Worm (Caenorhabditis elegans) whole organism, L4/young adult: Measurements from ENCODE around the gene M03E7.3.
"Not testable (repeated sequence)": the region's sequence is repeated elsewhere in the genome, so short reads cannot be mapped to it uniquely, and the experiment has no call there.

Source experiments
- W03F9.2 ChIP-seq: fragments of 150-350 bp; optimal IDR thresholded peaks from 2 replicates; lab custom pipeline; 2014; ENCODE audit warnings: missing biosample characterization, missing genetic modification characterization
- dao-5 ChIP-seq: sonication (generic microtip); optimal IDR thresholded peaks from 2 replicates; lab custom pipeline; 2016; ENCODE audit warnings: missing genotype, missing genetic modification characterization, moderate library complexity, missing compliant biosample characterization
- him-1 ChIP-seq: sonication (generic microtip); optimal IDR thresholded peaks from 2 replicates; lab custom pipeline; 2016; ENCODE audit warnings: missing genotype, missing genetic modification reagents, missing genetic modification characterization, missing compliant biosample characterization

Gene M03E7.3

DNA sequence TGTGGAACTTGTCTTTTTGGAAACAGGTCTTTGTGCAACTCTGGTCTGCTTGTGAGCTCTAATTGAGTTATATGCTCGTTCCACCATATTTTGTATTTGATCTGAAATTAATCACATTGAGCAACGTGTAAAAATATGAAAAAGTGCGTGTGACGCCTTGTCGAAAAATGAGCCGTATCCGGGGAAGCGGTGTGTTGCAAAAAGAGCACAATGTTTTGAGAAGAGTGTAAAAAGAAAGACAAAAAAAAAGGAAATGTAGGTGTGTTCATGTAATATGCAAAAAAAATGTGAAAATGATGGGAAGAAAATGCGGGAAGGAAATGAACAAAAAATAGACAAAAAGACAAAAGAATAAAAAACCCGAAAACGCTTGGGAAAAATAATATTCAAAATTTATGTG is 16.0 kb downstream of the M03E7.3 start, which contains the start of gene acy-4:
TSS of gene acy-4 (minus strand) at position 101 of the 400 bp plus-strand sequence.
- TF ChIP-seq him-1 (tag; lab: Kevin White, UChicago) (no peak), dao-5 (tag; lab: Kevin White, UChicago) (no peak), W03F9.2 (tag; lab: Kevin White, UChicago) (no peak)

DNA sequence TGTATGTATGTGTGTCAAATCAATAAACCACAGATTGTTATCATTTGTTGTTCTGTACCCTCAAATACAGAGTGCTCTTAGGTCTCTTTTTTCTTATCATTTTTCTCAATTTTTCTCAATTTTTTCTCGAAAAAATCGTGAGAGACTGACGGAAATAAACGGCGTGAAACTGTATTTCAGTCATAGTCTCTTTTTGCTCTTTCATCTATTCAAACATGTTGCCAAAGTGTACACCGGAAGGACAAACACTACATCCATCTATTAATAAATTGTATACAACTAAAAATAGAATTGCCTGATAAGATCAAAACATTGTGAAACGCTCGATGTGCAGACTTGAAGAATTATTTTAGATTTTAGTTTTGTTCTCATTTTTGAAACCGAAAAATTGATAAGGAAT is 19.6 kb downstream of the M03E7.3 start:
- TF ChIP-seq W03F9.2 (tag; lab: Kevin White, UChicago) (no peak), him-1 (tag; lab: Kevin White, UChicago) (no peak), dao-5 (tag; lab: Kevin White, UChicago) (no peak)

DNA sequence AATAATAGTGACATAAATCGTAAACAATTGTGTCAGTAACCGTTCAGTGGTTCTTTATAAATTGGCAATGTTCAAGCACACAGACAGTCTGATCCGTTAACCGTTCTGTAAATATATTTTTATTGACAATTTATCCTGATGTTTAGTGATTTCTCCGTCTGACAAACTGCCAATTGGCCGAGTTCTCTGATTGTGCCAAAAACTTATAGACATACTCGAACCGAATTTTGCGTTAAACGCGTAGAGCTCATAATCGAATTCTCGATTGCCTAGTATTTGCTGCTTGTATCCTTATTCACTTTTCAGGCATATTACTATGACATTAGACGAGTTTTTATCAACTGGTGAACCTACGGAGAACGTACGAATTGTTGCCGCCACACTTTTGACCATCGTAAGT is 29.3 kb downstream of the M03E7.3 start, which contains the start of gene srx-117:
TSS of gene srx-117 (plus strand) at position 301 of the 400 bp plus-strand sequence.
- TF ChIP-seq W03F9.2 (tag; lab: Kevin White, UChicago) (no peak), dao-5 (tag; lab: Kevin White, UChicago) (no peak), him-1 (tag; lab: Kevin White, UChicago) (no peak)

DNA sequence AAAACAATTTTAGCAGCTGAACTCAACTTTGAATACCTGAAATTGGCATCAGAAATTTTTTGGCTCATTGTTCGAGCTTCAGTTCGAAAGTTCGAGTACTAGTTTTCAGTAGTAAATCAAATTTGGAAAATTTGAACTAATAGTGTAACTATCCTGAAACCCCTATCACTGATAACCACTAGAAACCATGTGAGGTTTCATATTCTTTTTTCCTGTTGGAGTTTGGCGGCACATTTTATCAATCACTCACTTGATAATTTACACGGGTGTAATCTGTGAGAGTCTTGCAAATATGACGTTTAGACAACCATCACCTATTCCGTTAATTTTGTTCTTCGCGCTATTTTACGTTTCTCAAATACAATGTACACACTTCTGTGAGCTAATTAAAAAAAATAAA is 32.5 kb downstream of the M03E7.3 start, which contains the start of gene C14C11.4:
TSS of gene C14C11.4 (plus strand) at position 252 of the 400 bp plus-strand sequence.
- TF ChIP-seq dao-5 (tag; lab: Kevin White, UChicago): no peak
- no peak for TF ChIP-seq him-1 (tag; lab: Kevin White, UChicago)
- TF ChIP-seq W03F9.2 (tag; lab: Kevin White, UChicago): no peak

DNA sequence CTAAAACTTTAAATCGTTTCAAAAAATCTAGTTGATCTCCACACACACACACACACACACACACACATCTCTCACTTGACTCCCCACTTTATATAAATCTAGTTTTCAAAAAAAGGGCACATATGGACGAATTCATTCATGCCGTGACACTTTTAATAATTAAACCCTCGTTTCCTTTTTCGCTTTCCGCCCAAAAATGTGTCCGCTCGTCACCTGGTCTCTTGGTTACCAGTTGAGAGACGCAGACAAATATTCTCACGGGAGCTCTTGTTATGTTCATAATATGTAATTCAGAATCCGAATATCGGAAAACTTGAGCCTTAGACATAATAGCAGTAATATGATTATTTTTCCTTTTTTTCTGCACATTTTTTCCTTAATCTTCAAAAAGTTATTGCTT is 37.1 kb downstream of the M03E7.3 start:
- TF ChIP-seq W03F9.2 (tag; lab: Kevin White, UChicago) (no peak), dao-5 (tag; lab: Kevin White, UChicago) (no peak), him-1 (tag; lab: Kevin White, UChicago) (no peak)

DNA sequence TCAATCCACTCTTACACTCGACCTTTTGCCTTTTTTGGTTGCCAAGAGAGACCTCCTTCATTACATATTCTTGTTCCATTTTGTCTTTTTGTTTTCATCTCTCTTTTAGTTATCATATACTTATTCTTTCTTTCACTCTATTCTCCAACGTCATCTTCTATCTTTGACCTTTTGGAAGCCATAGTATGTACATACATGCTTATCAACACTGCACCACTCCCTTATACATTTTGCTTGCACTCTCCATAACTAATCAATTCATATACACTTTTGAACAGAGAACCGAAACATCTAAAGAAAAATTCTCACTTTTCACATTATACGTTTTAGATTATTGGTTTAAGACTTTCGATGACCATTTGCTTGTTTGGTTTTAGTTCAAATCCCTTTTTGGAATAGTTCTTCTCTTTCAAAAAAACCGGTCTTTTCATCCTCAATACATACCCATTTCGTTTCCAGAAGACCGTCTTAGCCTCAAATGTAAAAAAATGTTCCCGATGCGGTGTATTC is 39.2 kb downstream of the M03E7.3 start, which contains the start of gene hex-2:
TSS of gene hex-2 (plus strand) at position 460 of the 510 bp plus-strand sequence.
- TF ChIP-seq W03F9.2 (tag; lab: Kevin White, UChicago): no peak
- TF ChIP-seq him-1 (tag; lab: Kevin White, UChicago): no peak
- TF ChIP-seq dao-5 (tag; lab: Kevin White, UChicago): no peak

DNA sequence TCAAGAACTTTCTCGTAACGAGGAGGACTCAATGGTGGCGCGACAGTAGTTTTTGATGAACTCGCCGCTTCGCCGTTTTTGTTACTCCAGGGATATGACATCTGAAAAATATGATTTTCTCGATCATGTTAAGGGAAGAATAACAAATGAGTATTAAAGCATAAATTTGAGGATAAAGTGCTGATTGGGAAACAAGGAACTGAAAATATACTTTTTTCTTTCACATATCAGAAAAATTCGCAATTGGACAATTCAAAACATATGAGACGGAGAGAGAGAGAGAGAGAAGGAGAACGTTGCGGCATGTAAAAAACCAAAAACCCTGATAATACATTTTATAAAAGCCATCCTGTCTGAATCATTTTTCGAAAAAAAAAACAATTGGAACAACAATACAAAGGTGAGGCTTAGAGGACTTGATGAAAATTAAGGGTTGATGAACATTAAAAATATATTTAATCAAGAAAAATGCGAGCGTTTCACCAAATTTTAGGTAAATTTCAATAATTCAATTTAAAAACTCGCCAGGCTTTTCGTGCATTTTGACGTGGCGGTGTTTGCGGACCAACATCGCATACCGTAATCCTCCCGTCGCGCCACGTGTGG is 45.9 kb downstream of the M03E7.3 start, which contains the start of the genes mut-14 and C14C11.2:
TSS of gene mut-14 (minus strand) at position 101 of the 606 bp plus-strand sequence.
TSS of gene C14C11.2 (plus strand) at position 556 of the 606 bp plus-strand sequence.
- TF ChIP-seq him-1 (tag; lab: Kevin White, UChicago): no peak
- no peak for TF ChIP-seq W03F9.2 (tag; lab: Kevin White, UChicago)
- no peak for TF ChIP-seq dao-5 (tag; lab: Kevin White, UChicago)

DNA sequence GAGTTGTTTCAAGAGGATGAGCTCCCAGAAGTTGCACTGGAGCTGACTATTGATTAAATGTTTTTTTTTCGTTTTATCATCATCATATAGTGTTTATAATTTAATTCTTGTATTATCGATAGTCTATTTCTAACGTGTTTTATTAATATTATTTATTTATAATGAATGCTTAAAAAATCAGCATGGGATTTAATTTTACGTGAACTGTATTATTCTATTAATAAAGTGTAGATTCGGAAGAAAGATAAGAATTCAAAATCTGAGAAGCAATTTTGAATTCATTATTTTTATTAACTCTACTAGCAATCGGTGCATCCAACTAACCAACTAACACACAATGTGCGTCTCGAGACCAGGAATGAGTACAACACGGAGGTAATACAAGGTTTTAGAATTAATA is 48.5 kb downstream of the M03E7.3 start, which contains the start of gene C14C11.1:
TSS of gene C14C11.1 (plus strand) at position 301 of the 400 bp plus-strand sequence.
- TF ChIP-seq him-1, dao-5, W03F9.2 (tag; lab: Kevin White, UChicago): not testable (repeated sequence)
